Worm (Caenorhabditis elegans): ENCODE data around the gene F26H11.8.
"Not testable (repeated sequence)": the region's sequence is repeated elsewhere in the genome, so short reads cannot be mapped to it uniquely, and the experiment has no call there.

ce11 chrII:14344166-14344565 lies 44.1 kb upstream of the F26H11.8 start, which contains the start of gene ddl-3:
- TF ChIP-seq W03F9.2, dao-5 (tag; optimal IDR thresholded peaks at IDR 0.05): not testable (repeated sequence)
